Worm (Caenorhabditis elegans): ENCODE measurements around the gene ags-3.

ags-3 gene

DNA sequence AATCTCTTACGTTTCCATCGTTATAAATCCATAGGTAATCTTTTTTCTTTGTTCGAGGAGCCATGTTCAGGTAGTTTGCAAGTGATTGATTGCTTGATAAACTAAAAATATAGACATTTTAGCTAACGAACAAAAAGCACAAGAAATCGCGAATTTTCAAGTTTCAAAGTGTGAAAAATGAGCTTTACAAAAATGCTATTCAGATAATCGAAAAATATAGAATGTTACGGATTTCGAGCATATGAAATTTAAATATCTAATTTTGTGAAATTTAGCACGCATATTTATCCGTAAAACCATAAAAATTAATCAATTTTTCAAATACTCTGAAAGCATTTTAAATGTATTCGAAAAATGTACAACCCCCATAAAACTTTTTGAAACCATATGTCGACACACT, 32.0 kb upstream of the ags-3 start, which contains the start of gene C26B9.6:
C26B9.6 (minus strand) TSS at position 101 of the 400 bp plus-strand sequence.
- no peak for TF ChIP-seq tbx-8 (GFP tag; optimal IDR thresholded peaks at IDR 0.05)
- no peak for TF ChIP-seq lsy-2 (tag; optimal IDR thresholded peaks at IDR 0.05)
- no peak for TF ChIP-seq flh-1 (GFP tag; optimal IDR thresholded peaks at IDR 0.05)
- no peak for TF ChIP-seq elt-1 (tag; optimal IDR thresholded peaks at IDR 0.05; ENCODE audit: borderline replicate concordance, insufficient read depth)
- TF ChIP-seq unc-120 (tag; optimal IDR thresholded peaks at IDR 0.05; ENCODE audit: poor library complexity, severe bottlenecking): no peak
- no peak for TF ChIP-seq nhr-2 (tag; optimal IDR thresholded peaks at IDR 0.05)
- TF ChIP-seq ztf-11 (tag; optimal IDR thresholded peaks at IDR 0.05): no peak
- TF ChIP-seq ham-2 (GFP tag; optimal IDR thresholded peaks at IDR 0.05): no peak
- TF ChIP-seq mls-2 (tag; optimal IDR thresholded peaks at IDR 0.05): no peak
- TF ChIP-seq unc-39 (tag; optimal IDR thresholded peaks at IDR 0.05): no peak
- TF ChIP-seq lin-32 (GFP tag; optimal IDR thresholded peaks at IDR 0.05): no peak
- TF ChIP-seq hlh-1 (tag; optimal IDR thresholded peaks at IDR 0.05): no peak
- TF ChIP-seq pha-4 (tag; optimal IDR thresholded peaks at IDR 0.05): no peak
- TF ChIP-seq sem-2 (GFP tag; optimal IDR thresholded peaks at IDR 0.05): no peak
- no peak for TF ChIP-seq ceh-43 (GFP tag; optimal IDR thresholded peaks at IDR 0.05)
- no peak for TF ChIP-seq nhr-28 (tag; optimal IDR thresholded peaks at IDR 0.05)
- no peak for TF ChIP-seq M03D4.4 (tag; optimal IDR thresholded peaks at IDR 0.05)
- no peak for TF ChIP-seq nhr-76 (tag; optimal IDR thresholded peaks at IDR 0.05)
- no peak for TF ChIP-seq unc-62 (GFP tag; optimal IDR thresholded peaks at IDR 0.05)

- no peak for TF ChIP-seq unc-62 (GFP tag; optimal IDR thresholded peaks at IDR 0.05)
- TF ChIP-seq mls-2 (tag; optimal IDR thresholded peaks at IDR 0.05): no peak
- no peak for TF ChIP-seq blmp-1 (tag; optimal IDR thresholded peaks at IDR 0.05)
- TF ChIP-seq sem-2 (GFP tag; optimal IDR thresholded peaks at IDR 0.05): no peak
- no peak for TF ChIP-seq tbx-8 (GFP tag; optimal IDR thresholded peaks at IDR 0.05)
- no peak for TF ChIP-seq snpc-4 (tag; optimal IDR thresholded peaks at IDR 0.05)
- no peak for TF ChIP-seq sptf-1 (tag; optimal IDR thresholded peaks at IDR 0.05)
- no peak for TF ChIP-seq ham-2 (GFP tag; optimal IDR thresholded peaks at IDR 0.05)
Measured at ce11 chrX:5330765-5331164, 27.4 kb upstream of the ags-3 start.

DNA sequence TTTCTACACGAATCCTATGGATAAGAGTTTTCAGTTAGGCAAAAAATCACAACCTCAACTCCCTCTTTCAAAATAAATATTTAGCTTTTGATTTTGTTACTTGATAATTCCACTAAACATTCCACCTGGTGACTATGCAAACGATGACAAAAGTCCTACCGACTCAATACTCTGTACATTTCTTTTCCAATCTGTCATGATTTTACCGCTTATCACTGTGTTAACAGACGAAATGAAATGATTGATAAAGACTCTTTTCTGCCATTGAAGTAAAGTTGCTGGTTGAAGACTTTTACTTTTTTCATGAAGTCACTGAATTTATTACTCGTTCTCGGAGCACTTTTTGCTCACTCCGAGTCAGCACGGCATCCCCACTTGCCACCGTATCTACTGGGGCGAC, 25.8 kb upstream of the ags-3 start, which contains the start of gene C26B9.5:
C26B9.5 (plus strand) TSS at position 244 of the 400 bp plus-strand sequence.
- no peak for TF ChIP-seq pha-4 (tag; optimal IDR thresholded peaks at IDR 0.05)
- no peak for TF ChIP-seq ces-1 (GFP tag; optimal IDR thresholded peaks at IDR 0.05)
- TF ChIP-seq ham-2 (GFP tag; optimal IDR thresholded peaks at IDR 0.05): no peak
- no peak for TF ChIP-seq unc-120 (tag; optimal IDR thresholded peaks at IDR 0.05; ENCODE audit: poor library complexity, severe bottlenecking)
- TF ChIP-seq snpc-4 (tag; optimal IDR thresholded peaks at IDR 0.05): no peak
- TF ChIP-seq elt-3 (tag; optimal IDR thresholded peaks at IDR 0.05): no peak
- no peak for TF ChIP-seq flh-1 (GFP tag; optimal IDR thresholded peaks at IDR 0.05)
- TF ChIP-seq hlh-1 (tag; optimal IDR thresholded peaks at IDR 0.05): no peak
- TF ChIP-seq drap-1 (GFP tag; optimal IDR thresholded peaks at IDR 0.05): no peak
- no peak for TF ChIP-seq nhr-76 (tag; optimal IDR thresholded peaks at IDR 0.05)
- TF ChIP-seq elt-1 (tag; optimal IDR thresholded peaks at IDR 0.05; ENCODE audit: borderline replicate concordance, insufficient read depth): no peak
- TF ChIP-seq sem-2 (GFP tag; optimal IDR thresholded peaks at IDR 0.05): no peak
- TF ChIP-seq M03D4.4 (tag; optimal IDR thresholded peaks at IDR 0.05): no peak
- no peak for TF ChIP-seq unc-39 (tag; optimal IDR thresholded peaks at IDR 0.05)
- no peak for TF ChIP-seq tbx-8 (GFP tag; optimal IDR thresholded peaks at IDR 0.05)

- no peak for TF ChIP-seq mls-2 (tag; optimal IDR thresholded peaks at IDR 0.05)
- no peak for TF ChIP-seq mep-1 (tag; optimal IDR thresholded peaks at IDR 0.05)
Measured at ce11 chrX:5323287-5323686, 19.9 kb upstream of the ags-3 start, which contains the start of gene sto-2. Gene sto-2, minus strand, starts transcription at chrX:5323387.

DNA sequence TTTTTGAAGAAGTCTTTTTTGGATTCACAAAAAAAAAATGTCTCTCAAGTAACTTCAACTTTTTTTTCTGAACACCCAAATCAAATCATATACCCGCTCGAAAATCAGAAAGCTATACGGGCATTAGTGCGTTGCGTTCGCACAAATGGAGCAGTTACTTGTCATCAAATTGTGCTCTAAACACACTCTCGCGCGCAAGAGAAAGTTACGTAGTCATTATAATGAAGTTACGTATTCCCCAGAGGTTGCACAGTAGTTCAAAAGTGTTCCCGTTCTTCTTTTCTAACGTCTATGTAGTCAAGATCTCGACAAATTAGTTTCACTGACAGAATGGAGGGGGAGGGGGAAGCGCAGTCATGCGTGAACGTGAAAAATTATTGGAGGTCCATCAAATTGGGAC, 18.2 kb upstream of the ags-3 start:
- TF ChIP-seq ces-1 (GFP tag; optimal IDR thresholded peaks at IDR 0.05): peak; percentile 82
- no peak for TF ChIP-seq mep-1 (tag; optimal IDR thresholded peaks at IDR 0.05)

ce11 chrX:5319214-5319838, 15.9 kb upstream of the ags-3 start:
- no peak for TF ChIP-seq ceh-39 (tag; optimal IDR thresholded peaks at IDR 0.05)
- TF ChIP-seq bed-3 (GFP tag; optimal IDR thresholded peaks at IDR 0.05): peak; percentile 72
- TF ChIP-seq mls-2 (tag; optimal IDR thresholded peaks at IDR 0.05): peak; percentile 72
- no peak for TF ChIP-seq nhr-237 (tag; optimal IDR thresholded peaks at IDR 0.05)
- no peak for TF ChIP-seq lin-13 (tag; optimal IDR thresholded peaks at IDR 0.05)
- TF ChIP-seq elt-3 (tag; optimal IDR thresholded peaks at IDR 0.05): no peak
- peak; percentile 65 for TF ChIP-seq ham-2 (GFP tag; optimal IDR thresholded peaks at IDR 0.05)
- no peak for TF ChIP-seq nhr-2 (tag; optimal IDR thresholded peaks at IDR 0.05)
- TF ChIP-seq flh-1 (GFP tag; optimal IDR thresholded peaks at IDR 0.05): peak; percentile 53
- TF ChIP-seq cnd-1 (tag; optimal IDR thresholded peaks at IDR 0.05): peak; percentile 76
- peak; percentile 85 for TF ChIP-seq drap-1 (GFP tag; optimal IDR thresholded peaks at IDR 0.05)
- no peak for TF ChIP-seq nhr-76 (tag; optimal IDR thresholded peaks at IDR 0.05)
- no peak for TF ChIP-seq mab-5 (tag; optimal IDR thresholded peaks at IDR 0.05)
- no peak for TF ChIP-seq ces-1 (GFP tag; optimal IDR thresholded peaks at IDR 0.05)
- peak; percentile 15 for TF ChIP-seq pha-4 (tag; optimal IDR thresholded peaks at IDR 0.05)
- TF ChIP-seq elt-1 (tag; optimal IDR thresholded peaks at IDR 0.05; ENCODE audit: borderline replicate concordance, insufficient read depth): no peak
- TF ChIP-seq unc-120 (tag; optimal IDR thresholded peaks at IDR 0.05; ENCODE audit: poor library complexity, severe bottlenecking): peak; percentile 84
- no peak for TF ChIP-seq zip-8 (tag; optimal IDR thresholded peaks at IDR 0.05)
- TF ChIP-seq mep-1 (tag; optimal IDR thresholded peaks at IDR 0.05): peak; percentile 25
- TF ChIP-seq ceh-43 (GFP tag; optimal IDR thresholded peaks at IDR 0.05): peak; percentile 86
- TF ChIP-seq ceh-83 (GFP tag; optimal IDR thresholded peaks at IDR 0.05): peak; percentile 86
- TF ChIP-seq nhr-28 (tag; optimal IDR thresholded peaks at IDR 0.05): no peak
- TF ChIP-seq lin-32 (GFP tag; optimal IDR thresholded peaks at IDR 0.05): peak; percentile 72
- peak; percentile 83 for TF ChIP-seq sptf-1 (tag; optimal IDR thresholded peaks at IDR 0.05)
- TF ChIP-seq blmp-1 (tag; optimal IDR thresholded peaks at IDR 0.05): no peak
- TF ChIP-seq hlh-1 (tag; optimal IDR thresholded peaks at IDR 0.05): peak; percentile 19

Data from whole organism, mixed stage, embryonic.